Worm (Caenorhabditis elegans): ENCODE measurements around the gene T20G5.9.

Gene T20G5.9

DNA sequence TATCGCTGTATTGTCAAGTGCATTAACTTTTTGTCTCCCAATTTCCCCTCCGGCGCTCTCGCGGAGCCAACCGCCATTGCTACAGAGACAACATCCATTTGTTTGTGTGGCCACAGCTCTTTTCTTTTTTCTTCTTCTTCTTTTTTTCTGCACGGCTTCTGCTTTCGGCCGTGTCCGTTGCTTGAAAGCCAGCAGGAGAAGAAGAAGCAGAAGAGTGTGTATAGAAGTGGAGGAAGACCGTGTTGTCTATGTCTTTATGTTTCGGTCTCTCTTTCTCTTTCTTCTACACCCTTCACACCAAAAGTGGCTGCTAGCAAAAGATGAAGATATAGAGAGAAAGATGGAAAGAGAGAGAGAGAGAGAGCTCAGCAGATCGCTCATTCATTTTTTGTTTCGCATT is 21.8 kb upstream of the T20G5.9 start:
- TF ChIP-seq hmbx-1 (tag; optimal IDR thresholded peaks at IDR 0.05) (no peak), tra-4 (tag; optimal IDR thresholded peaks at IDR 0.05) (no peak), sea-1 (GFP tag; conservative IDR thresholded peaks at IDR 0.05) (no peak), ama-1 (optimal IDR thresholded peaks at IDR 0.05) (no peak), ets-7 (tag; optimal IDR thresholded peaks at IDR 0.05) (no peak), tbx-37 (GFP tag; conservative IDR thresholded peaks at IDR 0.05) (no peak), tbx-11 (GFP tag; IDR thresholded peaks at IDR 0.05) (no peak), ceh-36 (tag; optimal IDR thresholded peaks at IDR 0.05) (no peak), B0310.2 (tag; optimal IDR thresholded peaks at IDR 0.05) (no peak), aly-1 (tag; optimal IDR thresholded peaks at IDR 0.05) (no peak), hmg-4 (GFP tag; optimal IDR thresholded peaks at IDR 0.05) (no peak)

DNA sequence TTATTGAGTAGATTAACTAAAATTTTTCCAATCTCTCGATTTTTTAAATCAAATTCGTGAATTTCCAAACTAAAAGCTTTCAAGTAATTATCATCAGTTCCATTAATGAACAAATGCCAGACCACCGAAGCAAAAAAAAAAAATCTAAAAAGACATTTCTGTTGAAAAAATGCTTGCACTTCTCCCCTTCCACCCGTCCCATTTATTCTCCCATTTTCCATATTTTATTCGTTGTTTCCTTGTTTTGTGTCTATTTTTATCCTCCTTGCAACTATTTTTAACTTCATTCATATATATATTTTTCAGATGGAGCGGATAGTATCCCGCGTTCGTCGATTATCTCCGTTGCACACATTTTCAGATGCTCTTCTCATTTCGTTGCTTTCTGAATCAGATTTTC is 20.7 kb upstream of the T20G5.9 start, which contains the start of gene epac-1:
Gene epac-1, plus strand, starts transcription at position 301 of the 400 bp plus-strand sequence.
- no peak for TF ChIP-seq F13C5.2 (tag; optimal IDR thresholded peaks at IDR 0.05)
- TF ChIP-seq scrt-1 (GFP tag; IDR thresholded peaks at IDR 0.05): no peak
- TF ChIP-seq hnd-1 (tag; optimal IDR thresholded peaks at IDR 0.05): no peak
- no peak for TF ChIP-seq B0310.2 (tag; optimal IDR thresholded peaks at IDR 0.05)
- no peak for TF ChIP-seq ceh-13 (GFP tag; optimal IDR thresholded peaks at IDR 0.05)
- TF ChIP-seq ama-1 (optimal IDR thresholded peaks at IDR 0.05): no peak
- no peak for TF ChIP-seq flt-1 (GFP tag; IDR thresholded peaks at IDR 0.05)
- TF ChIP-seq tbx-37 (GFP tag; conservative IDR thresholded peaks at IDR 0.05): no peak
- TF ChIP-seq aly-1 (tag; optimal IDR thresholded peaks at IDR 0.05): no peak
- TF ChIP-seq tbx-11 (GFP tag; IDR thresholded peaks at IDR 0.05): no peak
- no peak for TF ChIP-seq tra-4 (tag; optimal IDR thresholded peaks at IDR 0.05)
- no peak for TF ChIP-seq ceh-36 (tag; optimal IDR thresholded peaks at IDR 0.05)
- no peak for TF ChIP-seq hmbx-1 (tag; optimal IDR thresholded peaks at IDR 0.05)
- no peak for TF ChIP-seq hmg-4 (GFP tag; optimal IDR thresholded peaks at IDR 0.05)
- TF ChIP-seq sea-1 (GFP tag; conservative IDR thresholded peaks at IDR 0.05): no peak
- no peak for TF ChIP-seq pes-1 (GFP tag; IDR thresholded peaks at IDR 0.05)
- TF ChIP-seq ets-7 (tag; optimal IDR thresholded peaks at IDR 0.05): no peak

DNA sequence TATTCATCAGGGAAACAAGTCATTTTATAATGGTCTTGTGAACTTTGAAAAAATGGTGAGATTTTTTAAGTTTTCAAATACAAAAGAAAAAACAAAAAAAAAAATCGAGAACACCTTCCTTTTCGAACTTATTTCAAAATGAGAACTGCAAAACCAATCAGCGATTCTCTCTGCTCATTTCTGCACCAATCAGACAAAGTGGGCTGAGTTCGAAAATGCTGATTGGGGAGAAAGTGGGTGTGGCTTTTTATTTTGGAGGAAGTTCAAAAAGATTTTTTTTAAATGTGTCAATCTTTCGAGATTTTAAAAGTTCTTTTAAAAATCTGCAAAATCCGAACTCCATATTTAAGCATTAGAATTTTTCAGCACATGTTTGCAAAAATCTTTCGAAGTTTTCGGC is 15.1 kb upstream of the T20G5.9 start:
- TF ChIP-seq hnd-1 (tag; optimal IDR thresholded peaks at IDR 0.05) (no peak), ama-1 (optimal IDR thresholded peaks at IDR 0.05) (no peak), scrt-1 (GFP tag; IDR thresholded peaks at IDR 0.05) (no peak), tra-4 (tag; optimal IDR thresholded peaks at IDR 0.05) (no peak), flt-1 (GFP tag; IDR thresholded peaks at IDR 0.05) (no peak)

DNA sequence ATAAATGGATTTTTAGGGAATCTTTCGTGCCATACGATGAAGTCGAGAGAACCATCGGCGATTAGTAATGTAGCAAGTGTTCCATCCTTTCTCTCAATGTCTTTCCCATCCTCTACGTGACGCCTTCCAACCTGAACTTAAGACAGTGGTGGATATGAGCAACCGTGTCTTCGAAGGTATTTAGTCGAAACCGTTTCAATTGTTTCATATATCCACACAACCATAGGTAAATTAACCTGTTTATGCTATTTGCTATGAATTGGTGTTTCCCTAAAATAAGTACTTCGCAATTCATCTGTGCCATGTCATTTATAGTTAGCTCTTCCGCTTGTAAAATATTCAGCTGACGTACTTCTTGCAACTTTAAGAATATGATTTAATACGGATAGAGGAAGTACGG is 13.7 kb upstream of the T20G5.9 start:
- TF ChIP-seq tbx-37 (GFP tag; conservative IDR thresholded peaks at IDR 0.05) (no peak), sea-1 (GFP tag; conservative IDR thresholded peaks at IDR 0.05) (no peak), hmg-4 (GFP tag; optimal IDR thresholded peaks at IDR 0.05) (no peak), aly-1 (tag; optimal IDR thresholded peaks at IDR 0.05) (no peak), ceh-36 (tag; optimal IDR thresholded peaks at IDR 0.05) (no peak), flt-1 (GFP tag; IDR thresholded peaks at IDR 0.05) (no peak), F13C5.2 (tag; optimal IDR thresholded peaks at IDR 0.05) (no peak), scrt-1 (GFP tag; IDR thresholded peaks at IDR 0.05) (no peak), ets-7 (tag; optimal IDR thresholded peaks at IDR 0.05) (no peak)

DNA sequence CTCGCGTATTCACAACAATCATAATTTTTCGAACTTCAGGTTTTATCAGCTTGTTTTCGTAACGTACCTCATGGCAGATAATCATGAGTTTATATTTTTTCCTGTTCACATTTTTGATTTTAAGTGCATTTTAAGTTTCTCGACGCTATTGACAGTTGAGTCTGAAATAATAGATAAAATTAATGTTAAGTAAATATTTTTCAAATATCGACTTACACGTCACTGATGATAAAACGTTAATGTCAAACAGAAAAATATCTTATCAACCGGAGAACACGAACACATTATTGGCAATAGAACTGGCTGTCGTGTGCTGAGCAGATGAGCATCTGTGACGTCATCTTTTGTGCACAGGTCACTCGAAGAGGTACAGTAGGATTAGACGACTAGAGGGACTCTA is 12.8 kb upstream of the T20G5.9 start:
- TF ChIP-seq flt-1 (GFP tag; IDR thresholded peaks at IDR 0.05) (no peak), hnd-1 (tag; optimal IDR thresholded peaks at IDR 0.05) (no peak), hmg-4 (GFP tag; optimal IDR thresholded peaks at IDR 0.05) (no peak), ceh-36 (tag; optimal IDR thresholded peaks at IDR 0.05) (no peak), pes-1 (GFP tag; IDR thresholded peaks at IDR 0.05) (no peak), sea-1 (GFP tag; conservative IDR thresholded peaks at IDR 0.05) (no peak), hmbx-1 (tag; optimal IDR thresholded peaks at IDR 0.05) (no peak), F13C5.2 (tag; optimal IDR thresholded peaks at IDR 0.05) (no peak), tra-4 (tag; optimal IDR thresholded peaks at IDR 0.05) (no peak), scrt-1 (GFP tag; IDR thresholded peaks at IDR 0.05) (no peak), tbx-11 (GFP tag; IDR thresholded peaks at IDR 0.05) (no peak), ceh-13 (GFP tag; optimal IDR thresholded peaks at IDR 0.05) (no peak), ama-1 (optimal IDR thresholded peaks at IDR 0.05) (no peak), ets-7 (tag; optimal IDR thresholded peaks at IDR 0.05) (no peak), tbx-37 (GFP tag; conservative IDR thresholded peaks at IDR 0.05) (no peak), B0310.2 (tag; optimal IDR thresholded peaks at IDR 0.05) (no peak), aly-1 (tag; optimal IDR thresholded peaks at IDR 0.05) (no peak)

DNA sequence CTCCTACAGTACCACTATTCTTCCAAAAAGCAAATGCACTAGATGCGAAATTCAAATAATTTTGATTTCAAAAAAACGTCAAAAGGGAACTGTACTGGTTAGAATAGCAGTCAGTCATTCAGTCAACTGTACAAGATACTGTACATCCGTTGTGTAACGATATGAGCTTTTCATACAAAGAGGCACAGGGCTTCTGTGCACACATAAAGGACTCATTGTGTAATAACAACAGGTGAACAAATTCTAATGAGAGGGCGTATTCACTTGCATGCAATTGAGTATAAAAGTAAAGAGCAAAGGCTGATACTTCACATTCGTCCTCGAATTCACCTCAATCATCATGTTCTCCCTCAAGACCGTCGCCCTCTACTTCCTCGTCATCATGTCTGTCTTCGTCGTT is 12.2 kb upstream of the T20G5.9 start, which contains the start of gene dod-6:
Gene dod-6, plus strand, starts transcription at position 301 of the 400 bp plus-strand sequence.
- TF ChIP-seq sea-1 (GFP tag; conservative IDR thresholded peaks at IDR 0.05) (no peak), ets-7 (tag; optimal IDR thresholded peaks at IDR 0.05) (no peak), flt-1 (GFP tag; IDR thresholded peaks at IDR 0.05) (no peak), tra-4 (tag; optimal IDR thresholded peaks at IDR 0.05) (no peak), hmg-4 (GFP tag; optimal IDR thresholded peaks at IDR 0.05) (no peak), scrt-1 (GFP tag; IDR thresholded peaks at IDR 0.05) (no peak), hnd-1 (tag; optimal IDR thresholded peaks at IDR 0.05) (no peak), ceh-13 (GFP tag; optimal IDR thresholded peaks at IDR 0.05) (no peak), pes-1 (GFP tag; IDR thresholded peaks at IDR 0.05) (no peak), tbx-11 (GFP tag; IDR thresholded peaks at IDR 0.05) (no peak)

DNA sequence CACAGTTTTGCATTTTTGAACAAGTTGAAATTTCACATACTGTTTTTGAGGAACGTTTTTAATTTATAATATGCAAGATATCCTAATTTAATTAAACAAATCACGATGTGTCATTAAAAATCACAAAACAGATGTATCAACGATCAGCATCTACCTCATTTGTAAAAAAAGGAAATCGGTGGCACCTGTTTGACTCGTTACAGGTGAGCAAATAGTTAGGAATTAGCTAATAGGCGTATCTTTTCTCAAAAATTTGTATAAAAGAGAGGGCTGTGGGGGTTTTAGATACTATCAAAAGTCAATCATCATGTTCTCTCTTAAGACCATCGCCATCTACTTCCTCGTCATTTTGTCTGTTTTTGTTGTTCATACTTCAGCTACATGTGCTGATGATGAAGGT is 10.6 kb upstream of the T20G5.9 start, which contains the start of gene T20G5.8:
Gene T20G5.8, plus strand, starts transcription at position 301 of the 400 bp plus-strand sequence.
- TF ChIP-seq hmbx-1 (tag; optimal IDR thresholded peaks at IDR 0.05): no peak

DNA sequence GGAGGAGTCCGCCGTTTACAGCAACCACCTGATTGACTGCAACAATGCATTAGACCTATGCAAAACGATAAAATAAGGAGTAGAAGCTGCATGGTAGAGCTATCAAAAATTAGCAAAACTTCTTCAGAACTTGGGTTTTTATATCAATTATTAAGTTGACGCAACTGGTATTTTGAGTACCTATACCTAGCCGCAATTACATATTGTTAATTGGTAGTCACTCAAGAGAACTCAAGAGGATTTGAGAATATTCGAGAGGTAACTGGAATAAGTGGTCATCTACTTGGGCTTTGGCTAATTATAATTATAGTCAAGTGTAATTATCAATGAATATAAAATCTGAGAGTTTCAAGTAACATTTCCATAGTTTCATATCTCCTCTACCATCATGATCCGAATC is 8.4 kb upstream of the T20G5.9 start, which contains the start of the genes T20G5.13 and T20G5.12:
Gene T20G5.13, minus strand, starts transcription at position 101 of the 400 bp plus-strand sequence.
Gene T20G5.12, plus strand, starts transcription at position 370 of the 400 bp plus-strand sequence.
- no peak for TF ChIP-seq F13C5.2 (tag; optimal IDR thresholded peaks at IDR 0.05)
- no peak for TF ChIP-seq hmg-4 (GFP tag; optimal IDR thresholded peaks at IDR 0.05)
- no peak for TF ChIP-seq tra-4 (tag; optimal IDR thresholded peaks at IDR 0.05)
- no peak for TF ChIP-seq sea-1 (GFP tag; conservative IDR thresholded peaks at IDR 0.05)
- TF ChIP-seq flt-1 (GFP tag; IDR thresholded peaks at IDR 0.05): no peak
- no peak for TF ChIP-seq aly-1 (tag; optimal IDR thresholded peaks at IDR 0.05)
- no peak for TF ChIP-seq pes-1 (GFP tag; IDR thresholded peaks at IDR 0.05)

Data from whole organism, early embryonic.